Worm (Caenorhabditis elegans) whole organism, L1 larva: Measurements from ENCODE around the gene spe-49.
A peak's percentile ranks its signal among the peaks of the same experiment; 100 is the strongest.

ENCODE experiments used
- C04F5.9 ChIP-seq: sonication (generic microtip); optimal IDR thresholded peaks from 2 replicates; lab custom pipeline; 2016; ENCODE audit warnings: missing genetic modification characterization, missing compliant biosample characterization
- C16A3.4 ChIP-seq: fragments of 150-350 bp; optimal IDR thresholded peaks from 2 replicates; lab custom pipeline; 2014; ENCODE audit warnings: missing biosample characterization, missing genetic modification characterization
- C34B4.2 ChIP-seq: sonication (generic microtip); optimal IDR thresholded peaks from 2 replicates; lab custom pipeline; 2017; ENCODE audit warnings: mild to moderate bottlenecking, missing genetic modification characterization, missing compliant biosample characterization
- F16B12.6 ChIP-seq: fragments of 150-350 bp; optimal IDR thresholded peaks from 2 replicates; lab custom pipeline; 2014; ENCODE audit warnings: missing biosample characterization, missing genetic modification characterization
- Y116A8C.19 ChIP-seq: sonication (generic microtip); optimal IDR thresholded peaks from 2 replicates; lab custom pipeline; 2016; ENCODE audit warnings: missing compliant biosample characterization, missing genetic modification characterization, borderline replicate concordance
- aha-1 ChIP-seq: fragments of 150-350 bp; optimal IDR thresholded peaks from 2 replicates; lab custom pipeline; 2014; ENCODE audit warnings: missing biosample characterization, missing genetic modification characterization
- alr-1 ChIP-seq: fragments of 200-800 bp; sonication (Bioruptor generic); optimal IDR thresholded peaks from 2 replicates; lab custom pipeline; 2018; ENCODE audit warnings: borderline replicate concordance, mild to moderate bottlenecking, missing genetic modification characterization, missing compliant biosample characterization
- ceh-63 ChIP-seq: fragments of 200-800 bp; sonication (Bioruptor generic); optimal IDR thresholded peaks from 2 replicates; lab custom pipeline; 2018; ENCODE audit warnings: mild to moderate bottlenecking, missing genetic modification characterization, missing compliant biosample characterization
- ceh-82 ChIP-seq, 3 experiments: fragments of 150-350 bp in 1 of 3; sonication (generic microtip) in 2 of 3; optimal IDR thresholded peaks; 2 replicates each; lab custom pipeline; 2014 to 2017; ENCODE audit warnings: missing biosample characterization in 3 of 3, missing genetic modification characterization in 3 of 3
- ceh-90 ChIP-seq: sonication (generic microtip); optimal IDR thresholded peaks from 2 replicates; lab custom pipeline; 2016; ENCODE audit warnings: missing genetic modification characterization, missing compliant biosample characterization
- ces-1 ChIP-seq: fragments of 150-350 bp; optimal IDR thresholded peaks from 2 replicates; lab custom pipeline; 2014; ENCODE audit warnings: missing biosample characterization, missing genetic modification reagents, missing genetic modification characterization
- dsc-1 ChIP-seq: sonication (generic microtip); optimal IDR thresholded peaks from 2 replicates; lab custom pipeline; 2016; ENCODE audit warnings: mild to moderate bottlenecking, missing genetic modification characterization, missing compliant biosample characterization
- efl-1 ChIP-seq, 4 experiments: fragments of 150-350 bp; optimal IDR thresholded peaks in 3 of 4; peaks in 1 of 4; 1 replicate in 1 of 4; 2 replicates in 3 of 4; lab custom pipeline; 2014; ENCODE audit warnings: missing biosample characterization in 2 of 4, missing genetic modification characterization in 2 of 4, missing genetic modification reagents in 2 of 4
- egl-27 ChIP-seq, 2 experiments: fragments of 150-350 bp in 1 of 2; sonication (generic microtip); optimal IDR thresholded peaks; 3 replicates each; lab custom pipeline; 2017 to 2018; ENCODE audit warnings: missing biosample characterization in 2 of 2, missing genetic modification characterization in 2 of 2, missing genetic modification reagents in 2 of 2
- elt-2 ChIP-seq: sonication (generic microtip); optimal IDR thresholded peaks from 2 replicates; lab custom pipeline; 2016; ENCODE audit warnings: missing genetic modification characterization, mild to moderate bottlenecking, inconsistent platforms, missing compliant biosample characterization, missing genetic modification reagents
- ets-5 ChIP-seq: fragments of 200-800 bp; sonication (Bioruptor generic); IDR thresholded peaks from 2 replicates; pipeline ENCODE4 v1.3.6; 2022; ENCODE audit warnings: missing genetic modification characterization, missing compliant biosample characterization
- fkh-10 ChIP-seq: sonication (generic microtip); optimal IDR thresholded peaks from 2 replicates; lab custom pipeline; 2017; ENCODE audit warnings: missing biosample characterization, missing genetic modification reagents, missing genetic modification characterization
- fkh-8 ChIP-seq: sonication (generic microtip); optimal IDR thresholded peaks from 2 replicates; lab custom pipeline; 2016; ENCODE audit warnings: mild to moderate bottlenecking, missing genetic modification characterization, missing compliant biosample characterization
- grh-1 ChIP-seq: fragments of 200-800 bp; sonication (Bioruptor generic); IDR thresholded peaks from 2 replicates; pipeline ENCODE4 v1.3.6; 2022; ENCODE audit warnings: missing genetic modification reagents, missing genetic modification characterization, missing compliant biosample characterization
- hlh-17 ChIP-seq: fragments of 200-800 bp; sonication (Bioruptor generic); optimal IDR thresholded peaks from 2 replicates; lab custom pipeline; 2018; ENCODE audit warnings: missing genetic modification characterization, mild to moderate bottlenecking, missing compliant biosample characterization, moderate library complexity, borderline replicate concordance
- hlh-4 ChIP-seq: sonication (generic microtip); optimal IDR thresholded peaks from 2 replicates; lab custom pipeline; 2016; ENCODE audit warnings: mild to moderate bottlenecking, missing genetic modification characterization, missing compliant biosample characterization
- hpl-2 ChIP-seq: fragments of 150-350 bp; optimal IDR thresholded peaks from 2 replicates; lab custom pipeline; 2014; ENCODE audit warnings: missing biosample characterization, missing genetic modification reagents, missing genetic modification characterization
- irx-1 ChIP-seq: sonication (generic microtip); optimal IDR thresholded peaks from 2 replicates; lab custom pipeline; 2016; ENCODE audit warnings: missing genetic modification characterization, missing compliant biosample characterization
- isw-1 ChIP-seq: fragments of 200-800 bp; sonication (Bioruptor generic); IDR thresholded peaks from 2 replicates; pipeline ENCODE4 v1.3.6; 2022; ENCODE audit warnings: missing genetic modification characterization, missing compliant biosample characterization
- jun-1 ChIP-seq: fragments of 150-350 bp; optimal IDR thresholded peaks from 2 replicates; lab custom pipeline; 2014; ENCODE audit warnings: missing biosample characterization, missing genetic modification reagents, missing genetic modification characterization
- lin-13 ChIP-seq: fragments of 150-350 bp; optimal IDR thresholded peaks from 2 replicates; lab custom pipeline; 2014; ENCODE audit warnings: missing biosample characterization, missing genetic modification reagents, missing genetic modification characterization
- lin-14 ChIP-seq: fragments of 200-800 bp; sonication (Bioruptor generic); optimal IDR thresholded peaks from 2 replicates; lab custom pipeline; 2018; ENCODE audit warnings: mild to moderate bottlenecking, missing genetic modification characterization, moderate library complexity, missing compliant biosample characterization
- lin-39 ChIP-seq: fragments of 150-350 bp; optimal IDR thresholded peaks from 2 replicates; lab custom pipeline; 2014; ENCODE audit warnings: missing biosample characterization, missing genetic modification reagents, missing genetic modification characterization
- lir-3 ChIP-seq: sonication (generic microtip); optimal IDR thresholded peaks from 2 replicates; lab custom pipeline; 2016; ENCODE audit warnings: mild to moderate bottlenecking, missing genetic modification characterization, moderate library complexity, missing compliant biosample characterization; ENCODE audit not compliant: poor library complexity
- mdl-1 ChIP-seq, 2 experiments: fragments of 150-350 bp; optimal IDR thresholded peaks; 2 replicates each; lab custom pipeline; 2014 to 2017; ENCODE audit warnings: missing biosample characterization in 2 of 2, missing genetic modification characterization in 2 of 2, inconsistent platforms in 1 of 2
- mep-1 ChIP-seq: fragments of 150-350 bp; optimal IDR thresholded peaks from 2 replicates; lab custom pipeline; 2014; ENCODE audit warnings: missing biosample characterization, missing genetic modification characterization
- nhr-19 ChIP-seq: fragments of 200-800 bp; sonication (Bioruptor generic); conservative IDR thresholded peaks from 2 replicates; pipeline ENCODE4 v1.3.6; 2022; ENCODE audit warnings: missing genetic modification characterization, missing compliant biosample characterization
- nhr-20 ChIP-seq: sonication (generic microtip); optimal IDR thresholded peaks from 2 replicates; lab custom pipeline; 2016; ENCODE audit warnings: mild to moderate bottlenecking, missing genetic modification characterization, missing compliant biosample characterization
- nhr-47 ChIP-seq: sonication (generic microtip); optimal IDR thresholded peaks from 2 replicates; lab custom pipeline; 2016; ENCODE audit warnings: mild to moderate bottlenecking, missing genetic modification characterization, moderate library complexity, missing compliant biosample characterization
- nhr-71 ChIP-seq: sonication (generic microtip); optimal IDR thresholded peaks from 2 replicates; lab custom pipeline; 2016; ENCODE audit warnings: mild to moderate bottlenecking, missing genetic modification characterization, moderate library complexity, missing compliant biosample characterization
- nhr-84 ChIP-seq: sonication (generic microtip); optimal IDR thresholded peaks from 2 replicates; lab custom pipeline; 2017; ENCODE audit warnings: missing biosample characterization, missing genetic modification characterization
- nhr-85 ChIP-seq: sonication (generic microtip); peaks from one replicate; lab custom pipeline; 2016; ENCODE audit warnings: missing genetic modification characterization, inconsistent platforms, missing compliant biosample characterization
- nhr-90 ChIP-seq: sonication (generic microtip); optimal IDR thresholded peaks from 2 replicates; lab custom pipeline; 2016; ENCODE audit warnings: mild to moderate bottlenecking, missing genetic modification characterization, missing compliant biosample characterization; ENCODE audit not compliant: poor library complexity
- pax-3 ChIP-seq: fragments of 200-800 bp; sonication (Bioruptor generic); optimal IDR thresholded peaks from 2 replicates; lab custom pipeline; 2018; ENCODE audit warnings: mild to moderate bottlenecking, missing genetic modification characterization, moderate library complexity, missing compliant biosample characterization
- rnt-1 ChIP-seq: sonication (generic microtip); optimal IDR thresholded peaks from 2 replicates; lab custom pipeline; 2016; ENCODE audit warnings: mild to moderate bottlenecking, missing genetic modification characterization, moderate library complexity, missing compliant biosample characterization
- skn-1 ChIP-seq: fragments of 150-350 bp; optimal IDR thresholded peaks from 2 replicates; lab custom pipeline; 2014; ENCODE audit warnings: missing biosample characterization, missing genetic modification characterization
- snu-23 ChIP-seq: sonication (generic microtip); optimal IDR thresholded peaks from 2 replicates; lab custom pipeline; 2016; ENCODE audit warnings: missing genetic modification characterization, missing compliant biosample characterization
- sup-37 ChIP-seq: fragments of 200-800 bp; sonication (Bioruptor generic); optimal IDR thresholded peaks from 2 replicates; lab custom pipeline; 2018; ENCODE audit warnings: mild to moderate bottlenecking, missing genetic modification characterization, missing compliant biosample characterization
- swsn-7 ChIP-seq: sonication (generic microtip); optimal IDR thresholded peaks from 2 replicates; lab custom pipeline; 2016; ENCODE audit warnings: missing genetic modification characterization, missing compliant biosample characterization
- tbx-2 ChIP-seq: sonication (generic microtip); optimal IDR thresholded peaks from 2 replicates; lab custom pipeline; 2016; ENCODE audit warnings: missing genetic modification characterization, missing compliant biosample characterization
- unc-30 ChIP-seq: sonication (generic microtip); optimal IDR thresholded peaks from 2 replicates; lab custom pipeline; 2017; ENCODE audit warnings: missing biosample characterization, missing genetic modification characterization
- unc-62 ChIP-seq: fragments of 150-350 bp; optimal IDR thresholded peaks from 2 replicates; lab custom pipeline; 2014; ENCODE audit warnings: missing biosample characterization, missing genetic modification reagents, missing genetic modification characterization
- unc-98 ChIP-seq: fragments of 200-800 bp; sonication (Bioruptor generic); IDR thresholded peaks from 2 replicates; pipeline ENCODE4 v1.3.6; 2022; ENCODE audit warnings: missing genetic modification characterization, missing compliant biosample characterization
- xbp-1 ChIP-seq: sonication (generic microtip); optimal IDR thresholded peaks from 2 replicates; lab custom pipeline; 2016; ENCODE audit warnings: missing genetic modification characterization, missing compliant biosample characterization
- ztf-11 ChIP-seq, 2 experiments: sonication (generic microtip); optimal IDR thresholded peaks; 2 replicates each; lab custom pipeline; 2016 to 2017; ENCODE audit warnings: missing genetic modification characterization in 2 of 2, missing biosample characterization in 1 of 2, missing compliant biosample characterization in 1 of 2
- ztf-4 ChIP-seq: fragments of 150-350 bp; optimal IDR thresholded peaks from 2 replicates; lab custom pipeline; 2014; ENCODE audit warnings: missing biosample characterization, missing genetic modification characterization

spe-49 gene

ce11 chrV:6246454-6246981, 34.6 kb upstream of the spe-49 start, which contains the start of gene dmd-7:
TSS of gene dmd-7 (plus strand) at chrV:6246931.
- TF ChIP-seq egl-27 (tag; optimal IDR thresholded peaks at IDR 0.05; lab: Kevin White, UChicago) (peak; percentile 71 to 90), ets-5 (GFP tag; lab: Robert Waterston, UW) (no peak), isw-1 (peak; percentile 61), ceh-63 (GFP tag; lab: Kevin White, UChicago) (no peak), ztf-11 (tag; optimal IDR thresholded peaks at IDR 0.05; lab: Kevin White, UChicago) (peak in 1 of 2 experiments; percentile 48), jun-1 (peak; percentile 93), nhr-20 (tag; lab: Kevin White, UChicago) (peak; percentile 99), unc-62 (GFP tag; lab: Kevin White, UChicago) (no peak), elt-2 (tag; lab: Kevin White, UChicago) (peak; percentile 51), xbp-1 (tag; lab: Kevin White, UChicago) (peak; percentile 86), lin-14 (peak; percentile 99), dsc-1 (tag; lab: Kevin White, UChicago) (peak; percentile 71), ceh-82 (tag; optimal IDR thresholded peaks at IDR 0.05; lab: Kevin White, UChicago) (peak; percentile 88 to 93 (median 93)), hlh-17 (GFP tag; lab: Kevin White, UChicago) (no peak), ceh-90 (tag; lab: Kevin White, UChicago) (no peak), hlh-4 (tag; lab: Kevin White, UChicago) (no peak), C34B4.2 (no peak), C16A3.4 (peak; percentile 66), tbx-2 (tag; lab: Kevin White, UChicago) (peak; percentile 93), nhr-90 (peak; percentile 91), mep-1 (tag; lab: Kevin White, UChicago) (peak; percentile 86), skn-1 (peak; percentile 86), alr-1 (no peak), swsn-7 (peak; percentile 86), Y116A8C.19 (no peak), snu-23 (GFP tag; lab: Kevin White, UChicago) (peak; percentile 95), lin-13 (GFP tag; lab: Kevin White, UChicago) (peak; percentile 54), sup-37 (GFP tag; lab: Kevin White, UChicago) (no peak), unc-30 (tag; lab: Kevin White, UChicago) (no peak), rnt-1 (peak; percentile 84), aha-1 (tag; lab: Kevin White, UChicago) (peak; percentile 14), nhr-19 (peak; percentile 91), nhr-47 (peak; percentile 91), nhr-84 (tag; lab: Kevin White, UChicago) (no peak), ztf-4 (tag; lab: Kevin White, UChicago) (peak; percentile 86), F16B12.6 (tag; lab: Kevin White, UChicago) (no peak), unc-98 (GFP tag; lab: Robert Waterston, UW) (no peak), fkh-8 (tag; lab: Kevin White, UChicago) (no peak), nhr-85 (tag; lab: Kevin White, UChicago) (peak; percentile 100), irx-1 (tag; lab: Kevin White, UChicago) (peak; percentile 77), C04F5.9 (tag; lab: Kevin White, UChicago) (peak; percentile 4), efl-1 (optimal IDR thresholded peaks at IDR 0.05; lab: Kevin White, UChicago) (peak; percentile 62 to 66), efl-1 (GFP tag; optimal IDR thresholded peaks at IDR 0.05 in 1 of 2; lab: Kevin White, UChicago) (peak; percentile 36 to 95), nhr-71 (tag; lab: Kevin White, UChicago) (peak; percentile 97), ces-1 (no peak), mdl-1 (tag; optimal IDR thresholded peaks at IDR 0.05; lab: Kevin White, UChicago) (peak in 1 of 2 experiments; percentile 90), hpl-2 (peak; percentile 18), fkh-10 (GFP tag; lab: Kevin White, UChicago) (peak; percentile 32), lin-39 (tag; lab: Kevin White, UChicago) (peak; percentile 3), lir-3 (tag; lab: Kevin White, UChicago) (peak; percentile 6), pax-3 (tag; lab: Kevin White, UChicago) (no peak), grh-1 (GFP tag; lab: Robert Waterston, UW) (peak; percentile 91)
